Worm (Caenorhabditis elegans): ENCODE data around the gene C16C10.4.

ce11 chrIII:4123277-4123676 lies 47.9 kb upstream of the C16C10.4 start:
- TF ChIP-seq nhr-77 (tag; optimal IDR thresholded peaks at IDR 0.05): no peak
- no peak for TF ChIP-seq ama-1 (optimal IDR thresholded peaks at IDR 0.05)
- no peak for TF ChIP-seq R02D3.7 (tag; optimal IDR thresholded peaks at IDR 0.05)
- TF ChIP-seq zag-1 (tag; optimal IDR thresholded peaks at IDR 0.05): no peak
- TF ChIP-seq ceh-82 (tag; optimal IDR thresholded peaks at IDR 0.05): no peak
- no peak for TF ChIP-seq nhr-11 (tag; optimal IDR thresholded peaks at IDR 0.05)
- TF ChIP-seq unc-39 (tag; optimal IDR thresholded peaks at IDR 0.05): no peak
- TF ChIP-seq ceh-16 (tag; optimal IDR thresholded peaks at IDR 0.05): no peak
